Worm (Caenorhabditis elegans): ENCODE data around the gene K02F6.4.

DNA sequence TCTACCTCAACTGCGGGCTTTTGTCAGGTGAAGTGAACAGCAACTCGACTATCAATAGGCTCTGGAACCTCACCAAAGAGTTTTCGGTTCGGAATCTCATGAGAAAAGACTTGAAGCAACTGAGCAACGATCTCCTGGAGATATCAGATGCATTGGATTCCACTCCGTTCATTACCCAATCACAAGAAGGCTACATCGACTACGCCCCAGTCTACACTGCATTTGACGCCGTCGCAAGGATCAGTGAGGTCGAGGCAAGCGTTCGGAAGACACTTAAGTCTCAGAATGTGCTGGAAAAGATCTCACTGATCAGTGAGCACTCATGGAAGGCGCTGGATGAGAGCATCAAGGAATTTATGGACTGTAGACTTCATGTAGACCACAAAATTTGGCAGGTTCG, 39.9 kb downstream of the K02F6.4 start:
- TF ChIP-seq nhr-237 (tag; optimal IDR thresholded peaks at IDR 0.05) (no peak), ceh-43 (GFP tag; optimal IDR thresholded peaks at IDR 0.05) (no peak), unc-62 (GFP tag; optimal IDR thresholded peaks at IDR 0.05) (no peak), pha-4 (tag; optimal IDR thresholded peaks at IDR 0.05) (no peak)
